Worm (Caenorhabditis elegans) whole organism, L4 larva: ENCODE data around the gene C18E9.5.

Source experiments
- aha-1 ChIP-seq: fragments of 150-350 bp; peaks from one replicate; lab custom pipeline; 2014; ENCODE audit warnings: missing biosample characterization, missing genetic modification characterization
- dmd-9 ChIP-seq: fragments of 200-800 bp; sonication (Bioruptor generic); IDR thresholded peaks from 2 replicates; pipeline ENCODE4 v1.3.6; 2022; ENCODE audit warnings: missing genetic modification reagents, missing genetic modification characterization, missing compliant biosample characterization
- dpl-1 ChIP-seq: fragments of 150-350 bp; optimal IDR thresholded peaks from 2 replicates; lab custom pipeline; 2014; ENCODE audit warnings: missing biosample characterization, missing genetic modification reagents, missing genetic modification characterization
- lsy-2 ChIP-seq, 2 experiments: fragments of 150-350 bp in 1 of 2; sonication (generic microtip) in 1 of 2; optimal IDR thresholded peaks; 2 replicates each; lab custom pipeline; 2014 to 2017; ENCODE audit warnings: missing biosample characterization in 2 of 2, missing genetic modification characterization in 2 of 2
- nhr-6 ChIP-seq: fragments of 150-350 bp; optimal IDR thresholded peaks from 2 replicates; lab custom pipeline; 2014; ENCODE audit warnings: missing biosample characterization, missing genetic modification characterization
- tag-97 ChIP-seq: fragments of 200-800 bp; sonication (Bioruptor generic); IDR thresholded peaks from 2 replicates; pipeline ENCODE4 v1.3.6; 2022; ENCODE audit warnings: missing genetic modification characterization, missing compliant biosample characterization
- zfp-2 ChIP-seq: sonication (generic microtip); optimal IDR thresholded peaks from 2 replicates; lab custom pipeline; 2016; ENCODE audit warnings: mild to moderate bottlenecking, missing genetic modification characterization, missing compliant biosample characterization
- ztf-11 ChIP-seq: fragments of 150-350 bp; optimal IDR thresholded peaks from 2 replicates; lab custom pipeline; 2014; ENCODE audit warnings: missing biosample characterization, missing genetic modification characterization
- ztf-7 ChIP-seq: fragments of 150-350 bp; optimal IDR thresholded peaks from 2 replicates; lab custom pipeline; 2014; ENCODE audit warnings: missing biosample characterization, missing genetic modification characterization

DNA sequence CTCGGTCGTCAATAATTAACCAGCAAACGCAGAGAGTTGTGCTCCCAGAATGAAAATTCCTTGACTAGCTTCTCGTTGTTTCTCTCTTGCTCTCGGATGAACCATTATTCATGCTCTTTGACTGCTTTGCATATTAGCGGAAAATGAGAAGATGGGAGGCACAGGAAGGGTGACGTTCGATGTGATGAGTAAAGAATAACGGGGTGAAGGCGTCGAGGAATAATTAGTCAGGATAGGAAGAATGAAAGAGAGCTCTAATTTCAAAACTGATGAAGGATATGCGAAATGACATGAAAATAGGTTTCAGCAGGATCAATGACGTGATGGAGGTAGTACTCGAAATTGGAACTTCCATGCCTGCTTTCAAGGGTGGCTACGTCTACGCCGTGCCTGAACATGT is 18.5 kb upstream of the C18E9.5 start:
- TF ChIP-seq dpl-1 (GFP tag; lab: Kevin White, UChicago) = no peak
- TF ChIP-seq aha-1 (tag; lab: Kevin White, UChicago) = no peak
- no peak for TF ChIP-seq tag-97 (GFP tag; lab: Robert Waterston, UW)
- no peak for TF ChIP-seq lsy-2 (tag; optimal IDR thresholded peaks at IDR 0.05; lab: Kevin White, UChicago)
- TF ChIP-seq ztf-7 (tag; lab: Kevin White, UChicago) = no peak
- TF ChIP-seq zfp-2 (tag; lab: Kevin White, UChicago) = no peak
- TF ChIP-seq dmd-9 = no peak
- no peak for TF ChIP-seq ztf-11 (tag; lab: Kevin White, UChicago)
- no peak for TF ChIP-seq nhr-6 (tag; lab: Kevin White, UChicago)
